Worm (Caenorhabditis elegans) whole organism, midembryonic: ENCODE results near the gene F26F2.10.

ENCODE experiments used
- cog-1 ChIP-seq: sonication (generic microtip); optimal IDR thresholded peaks from 2 replicates; lab custom pipeline; 2016; ENCODE audit warnings: missing genetic modification characterization, missing compliant biosample characterization
- flt-1 ChIP-seq: fragments of 200-800 bp; sonication (Bioruptor generic); IDR thresholded peaks from 2 replicates; pipeline ENCODE4 v1.3.6; 2022; ENCODE audit warnings: missing genetic modification characterization, missing compliant biosample characterization
- klf-2 ChIP-seq: fragments of 200-800 bp; sonication (Bioruptor generic); conservative IDR thresholded peaks from 2 replicates; pipeline ENCODE4 v1.3.6; 2022; ENCODE audit warnings: missing genetic modification reagents, missing genetic modification characterization, missing compliant biosample characterization
- med-1 ChIP-seq: sonication (generic microtip); optimal IDR thresholded peaks from 2 replicates; lab custom pipeline; 2017; ENCODE audit warnings: missing genetic modification characterization, mild to moderate bottlenecking, missing compliant biosample characterization, antibody characterized with exemption, missing genetic modification reagents; ENCODE audit not compliant: insufficient read depth
- ref-1 ChIP-seq: fragments of 200-800 bp; sonication (Bioruptor generic); conservative IDR thresholded peaks from 2 replicates; pipeline ENCODE4 v1.3.6; 2022; ENCODE audit warnings: missing genetic modification reagents, missing genetic modification characterization, missing compliant biosample characterization
- tab-1 ChIP-seq: fragments of 200-800 bp; sonication (Bioruptor generic); IDR thresholded peaks from 2 replicates; pipeline ENCODE4 v1.3.6; 2022; ENCODE audit warnings: missing genetic modification characterization, missing compliant biosample characterization
- ztf-23 ChIP-seq: fragments of 200-800 bp; sonication (Bioruptor generic); IDR thresholded peaks from 2 replicates; pipeline ENCODE4 v1.3.6; 2022; ENCODE audit warnings: missing genetic modification reagents, missing genetic modification characterization, missing compliant biosample characterization
- ztf-29 ChIP-seq: fragments of 200-800 bp; sonication (Bioruptor generic); IDR thresholded peaks from 2 replicates; pipeline ENCODE4 v1.3.6; 2022; ENCODE audit warnings: missing genetic modification reagents, missing genetic modification characterization, missing compliant biosample characterization

- TF ChIP-seq klf-2 (GFP tag; lab: Robert Waterston, UW) (no peak), med-1 (GFP tag; lab: Kevin White, UChicago) (no peak), flt-1 (GFP tag; lab: Robert Waterston, UW) (no peak), ztf-29 (GFP tag; lab: Robert Waterston, UW) (no peak), ref-1 (GFP tag; lab: Robert Waterston, UW) (no peak), ztf-23 (GFP tag; lab: Robert Waterston, UW) (no peak), cog-1 (tag; lab: Kevin White, UChicago) (no peak), tab-1 (GFP tag; lab: Robert Waterston, UW) (no peak)
Measured at ce11 chrV:20556260-20556659, 38.4 kb downstream of the F26F2.10 start, which contains the start of gene Y38H6C.23.
